Worm (Caenorhabditis elegans) whole organism, L1 larva: ENCODE measurements around the gene Y57G11C.1142.

Experiments
- nhr-28 ChIP-seq: fragments of 150-350 bp; optimal IDR thresholded peaks from 2 replicates; lab custom pipeline; 2014; ENCODE audit warnings: missing biosample characterization, missing genetic modification characterization
- nhr-76 ChIP-seq: sonication (generic microtip); optimal IDR thresholded peaks from 2 replicates; lab custom pipeline; 2017; ENCODE audit warnings: missing biosample characterization, missing genetic modification characterization
- skn-1 ChIP-seq: fragments of 150-350 bp; optimal IDR thresholded peaks from 2 replicates; lab custom pipeline; 2014; ENCODE audit warnings: missing biosample characterization, missing genetic modification characterization
- snpc-4 ChIP-seq: fragments of 150-350 bp; optimal IDR thresholded peaks from 2 replicates; lab custom pipeline; 2014; ENCODE audit warnings: missing biosample characterization, missing genetic modification characterization
- vab-15 ChIP-seq: sonication (generic microtip); optimal IDR thresholded peaks from 2 replicates; lab custom pipeline; 2017; ENCODE audit warnings: missing genotype, mild to moderate bottlenecking, missing genetic modification characterization, missing compliant biosample characterization
- ztf-4 ChIP-seq: fragments of 150-350 bp; optimal IDR thresholded peaks from 2 replicates; lab custom pipeline; 2014; ENCODE audit warnings: missing biosample characterization, missing genetic modification characterization

DNA sequence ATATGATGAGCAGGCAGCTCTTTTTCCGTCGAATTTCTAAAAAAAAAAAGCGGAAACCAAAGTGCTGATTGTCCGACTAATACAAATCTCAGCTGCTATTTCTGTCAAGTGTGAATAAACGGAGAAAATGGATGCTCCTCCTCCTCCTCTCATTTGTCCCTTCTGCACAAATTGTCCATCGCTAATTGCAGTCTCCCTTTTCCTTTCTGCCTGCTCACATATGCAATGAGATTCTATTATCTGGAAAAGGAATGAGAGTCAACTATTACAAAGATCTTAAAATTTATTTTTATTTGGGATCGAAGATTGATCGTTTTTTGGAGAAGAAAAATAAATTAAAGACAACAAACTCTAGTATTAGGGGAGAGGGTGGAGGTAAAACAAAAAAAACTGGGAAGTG, 19.9 kb downstream of the Y57G11C.1142 start:
- TF ChIP-seq skn-1 (tag; lab: Kevin White, UChicago) = no peak
- no peak for TF ChIP-seq snpc-4 (tag; lab: Kevin White, UChicago)
- no peak for TF ChIP-seq nhr-28 (tag; lab: Kevin White, UChicago)
- no peak for TF ChIP-seq vab-15
- no peak for TF ChIP-seq nhr-76 (tag; lab: Kevin White, UChicago)
- peak; percentile 37 for TF ChIP-seq ztf-4 (tag; lab: Kevin White, UChicago)
